Worm (Caenorhabditis elegans): ENCODE measurements around the gene cyp-34A8.

The cyp-34A8 gene

ce11 chrV:3967762-3968161 is at the start of gene cyp-34A8:
Gene cyp-34A8, minus strand, starts transcription at chrV:3967823.
- TF ChIP-seq him-1 (tag; optimal IDR thresholded peaks at IDR 0.05) (no peak), dao-5 (tag; optimal IDR thresholded peaks at IDR 0.05) (no peak)

ce11 chrV:4016780-4017179 is 49.2 kb upstream of the cyp-34A8 start, which contains the start of gene srw-89:
Gene srw-89, plus strand, starts transcription at chrV:4017080.
- no peak for TF ChIP-seq W03F9.2 (tag; optimal IDR thresholded peaks at IDR 0.05)
- TF ChIP-seq him-1 (tag; optimal IDR thresholded peaks at IDR 0.05): no peak
- no peak for TF ChIP-seq dao-5 (tag; optimal IDR thresholded peaks at IDR 0.05)

- TF ChIP-seq dao-5 (tag; optimal IDR thresholded peaks at IDR 0.05): no peak
- no peak for TF ChIP-seq W03F9.2 (tag; optimal IDR thresholded peaks at IDR 0.05)
These were observed 42.5 kb upstream of the cyp-34A8 start, which contains the start of gene srh-4 for ce11 chrV:4010170-4010569. Gene srh-4, plus strand, starts transcription at chrV:4010470.

ce11 chrV:4007927-4008326 is 40.3 kb upstream of the cyp-34A8 start, which contains the start of gene srh-7:
Gene srh-7, plus strand, starts transcription at chrV:4008227.
- TF ChIP-seq dao-5 (tag; optimal IDR thresholded peaks at IDR 0.05) (no peak), him-1 (tag; optimal IDR thresholded peaks at IDR 0.05) (no peak), W03F9.2 (tag; optimal IDR thresholded peaks at IDR 0.05) (no peak)

- TF ChIP-seq him-1 (tag; optimal IDR thresholded peaks at IDR 0.05) (no peak), W03F9.2 (tag; optimal IDR thresholded peaks at IDR 0.05) (no peak), dao-5 (tag; optimal IDR thresholded peaks at IDR 0.05) (no peak)
These were observed 37.6 kb upstream of the cyp-34A8 start, which contains the start of gene srh-8 for ce11 chrV:4005219-4005618. Gene srh-8, plus strand, starts transcription at chrV:4005519.

ce11 chrV:4004577-4004976 is 37.0 kb upstream of the cyp-34A8 start:
- no peak for TF ChIP-seq W03F9.2 (tag; optimal IDR thresholded peaks at IDR 0.05)
- TF ChIP-seq dao-5 (tag; optimal IDR thresholded peaks at IDR 0.05): no peak
- no peak for TF ChIP-seq him-1 (tag; optimal IDR thresholded peaks at IDR 0.05)

- TF ChIP-seq W03F9.2 (tag; optimal IDR thresholded peaks at IDR 0.05) (no peak), him-1 (tag; optimal IDR thresholded peaks at IDR 0.05) (no peak), dao-5 (tag; optimal IDR thresholded peaks at IDR 0.05) (no peak)
These were observed 28.2 kb upstream of the cyp-34A8 start, which contains the start of gene srx-62 for ce11 chrV:3995838-3996237. Gene srx-62, minus strand, starts transcription at chrV:3995938.

ce11 chrV:3994048-3994447 is 26.4 kb upstream of the cyp-34A8 start, which contains the start of gene K09D9.9:
Gene K09D9.9, minus strand, starts transcription at chrV:3994148.
- TF ChIP-seq dao-5 (tag; optimal IDR thresholded peaks at IDR 0.05) (no peak), W03F9.2 (tag; optimal IDR thresholded peaks at IDR 0.05) (no peak), him-1 (tag; optimal IDR thresholded peaks at IDR 0.05) (no peak)

ce11 chrV:3992334-3992733 is 24.7 kb upstream of the cyp-34A8 start:
- TF ChIP-seq dao-5 (tag; optimal IDR thresholded peaks at IDR 0.05) (no peak), him-1 (tag; optimal IDR thresholded peaks at IDR 0.05) (no peak), W03F9.2 (tag; optimal IDR thresholded peaks at IDR 0.05) (no peak)

ce11 chrV:3989070-3989469 is 21.4 kb upstream of the cyp-34A8 start, which contains the start of gene nlp-27:
Gene nlp-27, plus strand, starts transcription at chrV:3989378.
- TF ChIP-seq him-1 (tag; optimal IDR thresholded peaks at IDR 0.05) (no peak), W03F9.2 (tag; optimal IDR thresholded peaks at IDR 0.05) (no peak), dao-5 (tag; optimal IDR thresholded peaks at IDR 0.05) (no peak)

ce11 chrV:3987616-3988015 is 20.0 kb upstream of the cyp-34A8 start, which contains the start of gene nlp-28:
Gene nlp-28, plus strand, starts transcription at chrV:3987900.
- TF ChIP-seq dao-5 (tag; optimal IDR thresholded peaks at IDR 0.05): no peak
- TF ChIP-seq him-1 (tag; optimal IDR thresholded peaks at IDR 0.05): no peak
- no peak for TF ChIP-seq W03F9.2 (tag; optimal IDR thresholded peaks at IDR 0.05)

- TF ChIP-seq W03F9.2 (tag; optimal IDR thresholded peaks at IDR 0.05) (no peak), him-1 (tag; optimal IDR thresholded peaks at IDR 0.05) (no peak), dao-5 (tag; optimal IDR thresholded peaks at IDR 0.05) (no peak)
These were observed 17.5 kb upstream of the cyp-34A8 start for ce11 chrV:3985104-3985503.

ce11 chrV:3984178-3984577 is 16.6 kb upstream of the cyp-34A8 start, which contains the start of gene nlp-29:
Gene nlp-29, plus strand, starts transcription at chrV:3984425.
- TF ChIP-seq him-1 (tag; optimal IDR thresholded peaks at IDR 0.05) (no peak), dao-5 (tag; optimal IDR thresholded peaks at IDR 0.05) (no peak), W03F9.2 (tag; optimal IDR thresholded peaks at IDR 0.05) (no peak)

ce11 chrV:3981680-3982079 is 14.1 kb upstream of the cyp-34A8 start, which contains the start of gene nlp-30:
Gene nlp-30, plus strand, starts transcription at chrV:3981980.
- no peak for TF ChIP-seq him-1 (tag; optimal IDR thresholded peaks at IDR 0.05)
- TF ChIP-seq dao-5 (tag; optimal IDR thresholded peaks at IDR 0.05): no peak
- TF ChIP-seq W03F9.2 (tag; optimal IDR thresholded peaks at IDR 0.05): no peak

Data from whole organism, L4/young adult.